Fruit fly (Drosophila melanogaster) whole organism, embryonic: ENCODE data around the gene CG4218.
A peak's percentile ranks its signal among the peaks of the same experiment; 100 is the strongest.

Experiments used
- Abd-B ChIP-seq: fragments of 200-800 bp; sonication (Bioruptor generic); optimal IDR thresholded peaks from 2 replicates; lab custom pipeline; 2018; ENCODE audit warnings: missing biosample characterization, mild to moderate bottlenecking, missing genetic modification characterization, moderate library complexity
- CG10147 ChIP-seq: fragments of 200-800 bp; sonication (Bioruptor generic); optimal IDR thresholded peaks from 2 replicates; lab custom pipeline; 2019; ENCODE audit warnings: missing biosample characterization, mild to moderate bottlenecking, missing genetic modification characterization, moderate library complexity
- CG10431 ChIP-seq: fragments of 200-800 bp; sonication (Bioruptor generic); optimal IDR thresholded peaks from 3 replicates; lab custom pipeline; 2018; ENCODE audit warnings: missing biosample characterization, mild to moderate bottlenecking, missing genetic modification characterization
- CG10543 ChIP-seq: fragments of 200-800 bp; sonication (Bioruptor generic); optimal IDR thresholded peaks from 3 replicates; lab custom pipeline; 2017; ENCODE audit warnings: missing biosample characterization, mild to moderate bottlenecking, missing genetic modification characterization, moderate library complexity
- CG11247 ChIP-seq: fragments of 200-800 bp; sonication (Bioruptor generic); IDR thresholded peaks from 2 replicates; pipeline ENCODE4 v1.3.6; 2022; ENCODE audit warnings: missing biosample characterization, missing genetic modification characterization
- CG11560 ChIP-seq: fragments of 200-800 bp; sonication (Bioruptor generic); IDR thresholded peaks from 3 replicates; pipeline ENCODE4 v1.3.6; 2022; ENCODE audit warnings: missing biosample characterization, missing genetic modification characterization
- CG12299 ChIP-seq: fragments of 200-800 bp; sonication (Bioruptor generic); optimal IDR thresholded peaks from 2 replicates; lab custom pipeline; 2018; ENCODE audit warnings: missing biosample characterization, mild to moderate bottlenecking, missing genetic modification characterization
- CG13775 ChIP-seq: fragments of 200-800 bp; sonication (Bioruptor generic); optimal IDR thresholded peaks from 3 replicates; lab custom pipeline; 2017; ENCODE audit warnings: missing biosample characterization, mild to moderate bottlenecking, missing genetic modification characterization
- CG13894 ChIP-seq: fragments of 200-800 bp; sonication (Bioruptor generic); optimal IDR thresholded peaks from 3 replicates; lab custom pipeline; 2018; ENCODE audit warnings: missing biosample characterization, mild to moderate bottlenecking, missing genetic modification characterization, moderate library complexity
- CG14441 ChIP-seq: fragments of 200-800 bp; sonication (Bioruptor generic); IDR thresholded peaks from 2 replicates; pipeline ENCODE4 v1.3.6; 2022; ENCODE audit warnings: missing biosample characterization, missing genetic modification characterization
- CG16863 ChIP-seq: fragments of 200-800 bp; sonication (Bioruptor generic); optimal IDR thresholded peaks from 3 replicates; lab custom pipeline; 2016; ENCODE audit warnings: missing biosample characterization, missing genetic modification characterization
- CG17568 ChIP-seq: fragments of 200-800 bp; sonication (Bioruptor generic); optimal IDR thresholded peaks from 2 replicates; lab custom pipeline; 2018; ENCODE audit warnings: missing biosample characterization, mild to moderate bottlenecking, missing genetic modification characterization, moderate library complexity
- CG3281 ChIP-seq: fragments of 200-800 bp; sonication (Bioruptor generic); optimal IDR thresholded peaks from 3 replicates; lab custom pipeline; 2017; ENCODE audit warnings: missing biosample characterization, mild to moderate bottlenecking, missing genetic modification characterization
- CG4424 ChIP-seq: fragments of 200-800 bp; sonication (Bioruptor generic); optimal IDR thresholded peaks from 3 replicates; lab custom pipeline; 2016; ENCODE audit warnings: missing biosample characterization, missing genetic modification characterization
- CG5180 ChIP-seq: fragments of 200-800 bp; sonication (Bioruptor generic); optimal IDR thresholded peaks from 3 replicates; lab custom pipeline; 2017; ENCODE audit warnings: missing biosample characterization, missing genetic modification characterization, mild to moderate bottlenecking, moderate library complexity, missing genetic modification reagents
- CG6765 ChIP-seq: fragments of 200-800 bp; sonication (Bioruptor generic); optimal IDR thresholded peaks from 3 replicates; lab custom pipeline; 2017; ENCODE audit warnings: missing biosample characterization, mild to moderate bottlenecking, missing genetic modification characterization
- CG7987 ChIP-seq: fragments of 200-800 bp; sonication (Bioruptor generic); optimal IDR thresholded peaks from 2 replicates; lab custom pipeline; 2018; ENCODE audit warnings: missing biosample characterization, mild to moderate bottlenecking, missing genetic modification characterization, moderate library complexity
- CG9797 ChIP-seq: fragments of 200-800 bp; sonication (Bioruptor generic); optimal IDR thresholded peaks from 3 replicates; lab custom pipeline; 2018; ENCODE audit warnings: missing biosample characterization, mild to moderate bottlenecking, missing genetic modification characterization
- Camta ChIP-seq: fragments of 200-800 bp; sonication (Bioruptor generic); optimal IDR thresholded peaks from 2 replicates; lab custom pipeline; 2016; ENCODE audit warnings: missing biosample characterization, missing genetic modification characterization
- D ChIP-seq, 2 experiments: fragments of 200-800 bp in 1 of 2; fragments of >200 bp in 1 of 2; sonication (Bioruptor generic) in 1 of 2; optimal IDR thresholded peaks; 2 replicates in 1 of 2; 3 replicates in 1 of 2; lab custom pipeline; 2017; ENCODE audit warnings: mild to moderate bottlenecking in 1 of 2, missing biosample characterization in 1 of 2, missing genetic modification characterization in 1 of 2, missing genetic modification reagents in 1 of 2
- Dek ChIP-seq: fragments of 200-800 bp; sonication (Bioruptor generic); optimal IDR thresholded peaks from 3 replicates; lab custom pipeline; 2019; ENCODE audit warnings: missing biosample characterization, mild to moderate bottlenecking, missing genetic modification characterization, moderate library complexity
- Doc3 ChIP-seq: fragments of 200-800 bp; sonication (Bioruptor generic); IDR thresholded peaks from 3 replicates; pipeline ENCODE4 v1.3.6; 2022; ENCODE audit warnings: missing biosample characterization, missing genetic modification characterization; ENCODE audit not compliant: partially characterized antibody
- Ets97D ChIP-seq: fragments of 200-800 bp; sonication (Bioruptor generic); optimal IDR thresholded peaks from 3 replicates; lab custom pipeline; 2016; ENCODE audit warnings: missing biosample characterization, missing genetic modification characterization
- Hey ChIP-seq: fragments of 200-800 bp; sonication (Bioruptor generic); optimal IDR thresholded peaks from 3 replicates; lab custom pipeline; 2018; ENCODE audit warnings: missing biosample characterization, mild to moderate bottlenecking, missing genetic modification characterization
- Hr39 ChIP-seq: fragments of >200 bp; optimal IDR thresholded peaks from 2 replicates; lab custom pipeline; 2017
- Mad ChIP-seq: fragments of 200-800 bp; sonication (Bioruptor generic); optimal IDR thresholded peaks from 2 replicates; lab custom pipeline; 2016; ENCODE audit warnings: missing biosample characterization, missing genetic modification characterization
- Mes4 ChIP-seq: fragments of 200-800 bp; sonication (Bioruptor generic); optimal IDR thresholded peaks from 2 replicates; lab custom pipeline; 2016; ENCODE audit warnings: missing biosample characterization, missing genetic modification characterization
- Nf-YB ChIP-seq: fragments of 200-800 bp; sonication (Bioruptor generic); optimal IDR thresholded peaks from 3 replicates; lab custom pipeline; 2019; ENCODE audit warnings: missing biosample characterization, mild to moderate bottlenecking, missing genetic modification characterization, moderate library complexity
- NfI ChIP-seq: fragments of 200-800 bp; sonication (Bioruptor generic); optimal IDR thresholded peaks from 3 replicates; lab custom pipeline; 2018; ENCODE audit warnings: missing biosample characterization, mild to moderate bottlenecking, missing genetic modification characterization, moderate library complexity
- TFAM ChIP-seq: fragments of 200-800 bp; sonication (Bioruptor generic); optimal IDR thresholded peaks from 2 replicates; lab custom pipeline; 2017; ENCODE audit warnings: missing biosample characterization, missing genetic modification characterization, inconsistent platforms
- ara ChIP-seq: fragments of 200-800 bp; sonication (Bioruptor generic); IDR thresholded peaks from 2 replicates; pipeline ENCODE4 v1.3.6; 2022; ENCODE audit warnings: missing biosample characterization, missing genetic modification characterization
- cato ChIP-seq: fragments of 200-800 bp; sonication (Bioruptor generic); optimal IDR thresholded peaks from 2 replicates; lab custom pipeline; 2016; ENCODE audit warnings: missing biosample characterization, missing genetic modification characterization, borderline replicate concordance
- chif ChIP-seq, 2 experiments: fragments of 200-800 bp; sonication (Bioruptor generic); optimal IDR thresholded peaks; 3 replicates each; lab custom pipeline; 2016; ENCODE audit warnings: missing biosample characterization in 2 of 2, missing genetic modification characterization in 2 of 2
- chm ChIP-seq: fragments of 200-800 bp; sonication (Bioruptor generic); IDR thresholded peaks from 2 replicates; pipeline ENCODE4 v1.3.6; 2022; ENCODE audit warnings: missing biosample characterization, missing genetic modification characterization
- crp ChIP-seq, 2 experiments: fragments of 200-800 bp; sonication (Bioruptor generic); optimal IDR thresholded peaks; 2 replicates in 1 of 2; 3 replicates in 1 of 2; lab custom pipeline; 2017; ENCODE audit warnings: missing biosample characterization in 2 of 2, missing genetic modification characterization in 2 of 2, mild to moderate bottlenecking in 1 of 2, moderate library complexity in 1 of 2
- da ChIP-seq: fragments of 200-800 bp; sonication (Bioruptor generic); optimal IDR thresholded peaks from 2 replicates; lab custom pipeline; 2016; ENCODE audit warnings: missing biosample characterization, missing genetic modification characterization
- dati ChIP-seq: fragments of 200-800 bp; sonication (Bioruptor generic); IDR thresholded peaks from 2 replicates; pipeline ENCODE4 v1.3.6; 2022; ENCODE audit warnings: missing biosample characterization, missing genetic modification characterization
- dmrt11E ChIP-seq: fragments of 200-800 bp; sonication (Bioruptor generic); optimal IDR thresholded peaks from 3 replicates; lab custom pipeline; 2018; ENCODE audit warnings: missing biosample characterization, mild to moderate bottlenecking, missing genetic modification characterization, moderate library complexity
- gcm ChIP-seq: fragments of 200-800 bp; sonication (Bioruptor generic); optimal IDR thresholded peaks from 2 replicates; lab custom pipeline; 2019; ENCODE audit warnings: missing biosample characterization, mild to moderate bottlenecking, missing genetic modification characterization, moderate library complexity
- grn ChIP-seq: fragments of 200-800 bp; sonication (Bioruptor generic); optimal IDR thresholded peaks from 3 replicates; lab custom pipeline; 2017; ENCODE audit warnings: missing biosample characterization, missing genetic modification characterization
- jigr1 ChIP-seq: fragments of 200-800 bp; sonication (Bioruptor generic); IDR thresholded peaks from 3 replicates; pipeline ENCODE4 v1.3.6; 2022; ENCODE audit warnings: missing biosample characterization, missing genetic modification characterization
- jing ChIP-seq: fragments of 200-800 bp; sonication (Bioruptor generic); optimal IDR thresholded peaks from 2 replicates; lab custom pipeline; 2018; ENCODE audit warnings: missing biosample characterization, mild to moderate bottlenecking, missing genetic modification characterization
- lbe ChIP-seq: fragments of 200-800 bp; sonication (Bioruptor generic); optimal IDR thresholded peaks from 2 replicates; lab custom pipeline; 2016; ENCODE audit warnings: missing biosample characterization, mild to moderate bottlenecking, missing genetic modification characterization
- otp ChIP-seq: fragments of 200-800 bp; sonication (Bioruptor generic); IDR thresholded peaks from 3 replicates; pipeline ENCODE4, ENCODE4 v1.3.6; 2022; ENCODE audit warnings: missing biosample characterization, missing genetic modification characterization
- seq ChIP-seq: fragments of 200-800 bp; sonication (Bioruptor generic); IDR thresholded peaks from 2 replicates; pipeline ENCODE4 v1.3.6; 2022; ENCODE audit warnings: missing biosample characterization, missing genetic modification characterization
- slou ChIP-seq: fragments of 200-800 bp; sonication (Bioruptor generic); optimal IDR thresholded peaks from 3 replicates; lab custom pipeline; 2016; ENCODE audit warnings: missing biosample characterization, missing genetic modification characterization
- slp2 ChIP-seq: fragments of 200-800 bp; sonication (Bioruptor generic); optimal IDR thresholded peaks from 2 replicates; lab custom pipeline; 2016; ENCODE audit warnings: missing biosample characterization, missing genetic modification characterization
- sob ChIP-seq: fragments of 200-800 bp; sonication (Bioruptor generic); IDR thresholded peaks from 2 replicates; pipeline ENCODE4 v1.3.6; 2022; ENCODE audit warnings: missing biosample characterization, missing genetic modification characterization
- stwl ChIP-seq: fragments of 200-800 bp; sonication (Bioruptor generic); optimal IDR thresholded peaks from 3 replicates; lab custom pipeline; 2018; ENCODE audit warnings: missing biosample characterization, mild to moderate bottlenecking, missing genetic modification characterization, moderate library complexity
- tx ChIP-seq: fragments of 200-800 bp; sonication (Bioruptor generic); optimal IDR thresholded peaks from 2 replicates; lab custom pipeline; 2016; ENCODE audit warnings: missing biosample characterization, missing genetic modification characterization

Gene CG4218

dm6 chr2L:14501132-14501954 lies 47.6 kb downstream of the CG4218 start (continued):
- TF ChIP-seq dmrt11E (tag; lab: Kevin White, UChicago) (no peak), Ets97D (GFP tag; lab: Kevin White, UChicago) (no peak), stwl (tag; lab: Kevin White, UChicago) (no peak), CG3281 (no peak), CG11560 (tag; lab: Robert Waterston, UW) (no peak), otp (no peak), Mes4 (GFP tag; lab: Kevin White, UChicago) (no peak), jing (GFP tag; lab: Kevin White, UChicago) (no peak), CG5180 (GFP tag; lab: Kevin White, UChicago) (no peak), TFAM (no peak), slp2 (GFP tag; lab: Kevin White, UChicago) (no peak), CG12299 (tag; lab: Kevin White, UChicago) (peak; percentile 22), grn (no peak), chif (GFP tag; optimal IDR thresholded peaks at IDR 0.05; lab: Kevin White, UChicago) (no peak), Nf-YB (GFP tag; lab: Kevin White, UChicago) (no peak), CG10147 (GFP tag; lab: Kevin White, UChicago) (no peak), lbe (peak; percentile 15), CG10543 (GFP tag; lab: Kevin White, UChicago) (peak; percentile 14), gcm (GFP tag; lab: Kevin White, UChicago) (peak; percentile 5), CG11247 (GFP tag; lab: Robert Waterston, UW) (no peak), dati (GFP tag; lab: Robert Waterston, UW) (no peak), slou (GFP tag; lab: Kevin White, UChicago) (no peak), CG6765 (GFP tag; lab: Kevin White, UChicago) (no peak), CG10431 (GFP tag; lab: Kevin White, UChicago) (no peak), CG4424 (GFP tag; lab: Kevin White, UChicago) (no peak), jigr1 (GFP tag; lab: Robert Waterston, UW) (no peak), CG7987 (no peak), Doc3 (GFP tag; lab: Robert Waterston, UW) (no peak), chm (0 out of 2 replicates have a peak, but pooled peaks have one; percentile 17), sob (GFP tag; lab: Robert Waterston, UW) (peak; percentile 22; the same call in 1 of the 2 replicates), CG13775 (GFP tag; lab: Kevin White, UChicago) (no peak), CG9797 (GFP tag; lab: Kevin White, UChicago) (no peak), Mad (GFP tag; lab: Kevin White, UChicago) (no peak), Abd-B (peak; percentile 25)
- TF ChIP-seq, all 482 proteins: peak for 38

dm6 chr2L:14500383-14500782 lies 48.5 kb downstream of the CG4218 start:
- peak; percentile 83; the same call in 1 of the 2 replicates for TF ChIP-seq CG14441 (GFP tag; lab: Robert Waterston, UW)
- no peak for TF ChIP-seq Hey (tag; lab: Kevin White, UChicago)
- TF ChIP-seq Camta, result no peak
- TF ChIP-seq tx (GFP tag; lab: Kevin White, UChicago), result peak; percentile 49
- no peak for TF ChIP-seq D (optimal IDR thresholded peaks at IDR 0.05; lab: Kevin White, UChicago)
- TF ChIP-seq D (GFP tag; optimal IDR thresholded peaks at IDR 0.05; lab: Kevin White, UChicago), result peak; percentile 67
- no peak for TF ChIP-seq Dek (tag; lab: Kevin White, UChicago)
- TF ChIP-seq CG13894 (tag; lab: Kevin White, UChicago), result no peak
- TF ChIP-seq CG16863, result peak; percentile 34
- TF ChIP-seq ara (GFP tag; lab: Robert Waterston, UW), result peak; percentile 86
- peak; percentile 36 for TF ChIP-seq NfI (GFP tag; lab: Kevin White, UChicago)
- TF ChIP-seq CG17568 (GFP tag; lab: Kevin White, UChicago), result peak; percentile 2
- TF ChIP-seq Hr39 (lab: Kevin White, UChicago), result no peak
- no peak for TF ChIP-seq crp (GFP tag; optimal IDR thresholded peaks at IDR 0.05; lab: Kevin White, UChicago)
- no peak for TF ChIP-seq da (GFP tag; lab: Kevin White, UChicago)
- peak; percentile 50; the same call in 1 of the 2 replicates for TF ChIP-seq seq (GFP tag; lab: Robert Waterston, UW)
- TF ChIP-seq cato (GFP tag; lab: Kevin White, UChicago), result peak; percentile 41
